Fruit fly (Drosophila melanogaster): ENCODE results near the gene shf.
A peak's percentile ranks its signal among the peaks of the same experiment; 100 is the strongest.

The shf gene

DNA sequence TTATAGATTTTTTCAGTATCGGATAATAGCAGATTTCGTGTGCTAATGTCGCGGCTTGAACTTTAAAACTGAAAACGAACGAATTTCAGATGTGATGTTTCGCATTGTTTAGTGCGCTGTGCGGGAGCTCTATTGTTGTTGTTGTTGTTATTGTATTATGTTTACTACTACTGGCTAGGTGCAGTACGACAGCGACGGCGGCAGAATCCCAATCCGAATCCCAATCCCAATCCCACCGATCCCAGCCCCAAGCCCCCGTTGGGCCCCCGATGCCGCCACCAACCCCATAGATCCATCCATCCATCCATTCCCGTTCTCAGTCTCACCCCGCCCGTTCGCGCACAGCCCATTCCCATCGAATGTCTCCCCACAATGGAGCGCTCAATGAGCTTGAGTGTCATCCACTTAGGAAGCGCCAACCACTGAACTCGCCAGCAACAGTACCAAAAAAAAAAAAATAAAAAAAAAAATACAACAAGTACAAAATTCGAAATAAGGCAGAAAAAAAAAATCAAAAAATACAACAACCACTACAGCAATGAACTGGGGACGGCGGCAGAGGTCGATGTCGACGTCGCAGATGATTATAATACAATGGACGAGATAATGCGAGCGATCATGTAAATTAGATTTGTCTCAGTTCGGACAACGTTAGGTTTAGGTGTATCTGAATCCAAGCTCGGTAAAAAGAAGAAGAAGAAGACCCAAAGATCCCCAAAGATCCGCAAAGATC, 39.4 kb downstream of the shf start, which contains the start of gene CG3168:
CG3168 (minus strand) TSS at position 51 of the 733 bp plus-strand sequence.
- TF ChIP-seq toe (GFP tag; optimal IDR thresholded peaks at IDR 0.05): no peak
- TF ChIP-seq Hr96 (GFP tag; optimal IDR thresholded peaks at IDR 0.05): no peak
- no peak for TF ChIP-seq bab1 (GFP tag; optimal IDR thresholded peaks at IDR 0.05)
- no peak for TF ChIP-seq tj (GFP tag; optimal IDR thresholded peaks at IDR 0.05)
- TF ChIP-seq cnc (optimal IDR thresholded peaks at IDR 0.05): no peak
- TF ChIP-seq CG14711 (tag; optimal IDR thresholded peaks at IDR 0.05): no peak
- no peak for TF ChIP-seq Crg-1 (GFP tag; optimal IDR thresholded peaks at IDR 0.05)
- TF ChIP-seq cic (GFP tag; optimal IDR thresholded peaks at IDR 0.05): no peak
- TF ChIP-seq CG7045 (GFP tag; optimal IDR thresholded peaks at IDR 0.05): no peak

DNA sequence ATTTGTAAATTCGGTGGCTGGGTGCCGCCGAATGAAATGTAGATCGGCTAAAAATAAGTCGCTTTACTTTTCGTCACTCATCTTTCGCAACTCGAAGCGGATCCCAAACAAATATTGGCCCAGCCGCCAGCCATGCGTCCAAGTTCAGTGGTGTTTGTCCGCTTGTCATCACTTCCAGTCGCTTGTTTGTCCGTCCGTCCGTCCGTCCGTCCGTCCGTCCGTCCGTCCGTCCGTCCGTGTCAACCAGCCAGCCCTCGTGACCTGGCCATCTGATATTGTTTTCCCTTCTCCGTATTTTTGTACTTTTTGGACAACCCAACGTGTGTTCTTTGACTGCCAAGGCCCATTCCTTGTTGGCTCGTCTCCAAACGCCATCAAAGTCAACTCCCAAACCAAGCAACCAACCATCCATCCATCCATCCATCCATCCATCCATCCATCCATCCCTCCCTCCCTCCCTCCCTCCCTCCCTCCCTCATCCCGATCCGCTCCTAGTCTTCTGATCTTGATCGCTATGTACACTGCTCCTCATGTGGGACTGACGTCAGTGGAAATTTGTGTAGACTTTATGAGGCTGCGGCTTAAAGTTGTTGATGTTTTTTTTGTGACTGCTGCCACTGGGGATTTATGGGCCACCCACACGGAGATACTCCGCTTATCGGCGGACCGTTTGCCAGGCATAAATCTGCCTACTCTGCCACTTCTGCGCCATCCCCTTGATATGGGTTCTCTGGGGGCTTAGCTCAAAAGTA, 46.0 kb downstream of the shf start:
- TF ChIP-seq CG14711 (tag; optimal IDR thresholded peaks at IDR 0.05): no peak
- TF ChIP-seq Mnt (GFP tag; optimal IDR thresholded peaks at IDR 0.05): no peak

DNA sequence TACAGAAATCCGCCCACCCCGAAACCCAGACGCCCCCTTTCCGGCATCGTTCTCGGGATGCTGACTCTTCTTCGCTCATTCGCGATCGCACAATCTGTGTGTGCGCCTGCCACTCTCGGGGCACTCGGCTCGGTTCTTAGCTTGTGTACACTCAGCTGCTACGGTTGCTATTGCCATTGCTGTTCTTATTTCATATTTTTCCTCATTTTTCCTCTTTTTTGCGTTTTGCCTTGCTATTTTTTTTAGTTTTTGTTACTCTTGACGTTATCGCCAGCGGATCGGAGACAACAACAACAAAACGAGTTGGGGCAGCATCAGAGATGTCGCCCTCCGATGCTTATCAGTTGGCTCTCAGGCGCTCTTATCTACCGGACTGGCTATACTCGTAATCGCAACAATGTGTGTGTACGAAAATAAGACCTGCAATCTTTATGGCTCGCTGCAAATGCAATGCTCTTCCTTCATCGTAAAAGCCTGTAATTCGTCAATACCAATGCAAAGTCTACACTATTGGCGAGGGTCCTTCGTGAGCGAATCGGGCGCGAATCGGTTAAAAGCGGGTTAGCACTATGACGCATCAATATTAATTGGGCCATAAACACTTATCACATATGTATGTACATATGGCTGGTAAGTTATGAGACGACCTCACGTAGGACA, 48.7 kb downstream of the shf start:
- TF ChIP-seq Clk (GFP tag; optimal IDR thresholded peaks at IDR 0.05) (no peak), bab1 (GFP tag; optimal IDR thresholded peaks at IDR 0.05) (no peak), kay (GFP tag; ENCODE audit: borderline replicate concordance) (peak; percentile 26), Crg-1 (GFP tag; optimal IDR thresholded peaks at IDR 0.05) (no peak)

- TF ChIP-seq CG33017 (tag; optimal IDR thresholded peaks at IDR 0.05) (no peak), kay (GFP tag; ENCODE audit: borderline replicate concordance) (peak; percentile 0)
Observed at dm6 chrX:6728597-6729158, 50.8 kb downstream of the shf start.

DNA sequence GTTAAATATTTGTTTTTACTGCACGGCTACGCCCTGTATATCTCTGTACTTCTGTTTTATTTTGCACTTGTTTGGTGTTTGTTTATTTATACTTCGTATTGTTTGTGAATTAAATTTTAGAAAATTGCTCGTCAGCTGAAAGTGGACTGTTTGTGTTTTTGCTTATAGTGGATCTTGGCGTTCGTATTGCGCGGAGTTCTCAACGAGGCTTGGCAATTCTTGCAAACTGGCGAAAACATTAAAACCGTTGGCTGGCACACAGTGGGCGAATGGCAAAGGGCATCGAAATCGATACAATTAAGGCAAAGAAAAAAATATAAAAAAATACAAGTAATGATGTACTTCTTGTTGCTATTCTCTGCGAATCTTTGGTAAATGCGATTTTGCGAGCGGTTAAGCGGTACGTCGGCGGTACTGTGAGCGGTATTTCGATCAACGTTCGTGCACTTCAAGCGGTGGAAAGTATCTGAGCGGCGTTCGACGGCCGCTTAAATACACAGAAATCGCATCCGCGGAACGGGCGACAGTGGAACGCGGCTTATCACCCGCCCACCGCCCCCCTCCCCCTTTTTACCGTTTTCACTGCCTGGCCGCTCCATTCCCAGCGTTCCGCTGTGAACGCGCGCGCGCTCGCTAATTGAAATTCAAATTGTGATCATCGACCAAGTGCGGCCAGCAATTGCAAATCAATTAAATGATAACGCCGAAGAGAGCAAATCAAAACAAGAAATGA, 52.5 kb downstream of the shf start:
- TF ChIP-seq CG33017 (tag; optimal IDR thresholded peaks at IDR 0.05) (no peak), CG5204 (GFP tag; optimal IDR thresholded peaks at IDR 0.05) (no peak), cic (GFP tag; optimal IDR thresholded peaks at IDR 0.05) (no peak), Clk (GFP tag; optimal IDR thresholded peaks at IDR 0.05) (no peak), CG12768 (GFP tag; optimal IDR thresholded peaks at IDR 0.05) (no peak), Hr96 (GFP tag; optimal IDR thresholded peaks at IDR 0.05) (no peak), pad (GFP tag; optimal IDR thresholded peaks at IDR 0.05) (no peak), CG7101 (tag; optimal IDR thresholded peaks at IDR 0.05) (no peak), CG7045 (GFP tag; optimal IDR thresholded peaks at IDR 0.05) (no peak), toe (GFP tag; optimal IDR thresholded peaks at IDR 0.05) (no peak), CG14711 (tag; optimal IDR thresholded peaks at IDR 0.05) (no peak), cnc (optimal IDR thresholded peaks at IDR 0.05) (no peak), tj (GFP tag; optimal IDR thresholded peaks at IDR 0.05) (peak; percentile 90), kay (GFP tag; ENCODE audit: borderline replicate concordance) (no peak), CG11617 (GFP tag; optimal IDR thresholded peaks at IDR 0.05) (no peak), ovo (GFP tag; optimal IDR thresholded peaks at IDR 0.05) (peak; percentile 71), Mnt (GFP tag; optimal IDR thresholded peaks at IDR 0.05) (no peak), bab1 (GFP tag; optimal IDR thresholded peaks at IDR 0.05) (peak; percentile 50)

DNA sequence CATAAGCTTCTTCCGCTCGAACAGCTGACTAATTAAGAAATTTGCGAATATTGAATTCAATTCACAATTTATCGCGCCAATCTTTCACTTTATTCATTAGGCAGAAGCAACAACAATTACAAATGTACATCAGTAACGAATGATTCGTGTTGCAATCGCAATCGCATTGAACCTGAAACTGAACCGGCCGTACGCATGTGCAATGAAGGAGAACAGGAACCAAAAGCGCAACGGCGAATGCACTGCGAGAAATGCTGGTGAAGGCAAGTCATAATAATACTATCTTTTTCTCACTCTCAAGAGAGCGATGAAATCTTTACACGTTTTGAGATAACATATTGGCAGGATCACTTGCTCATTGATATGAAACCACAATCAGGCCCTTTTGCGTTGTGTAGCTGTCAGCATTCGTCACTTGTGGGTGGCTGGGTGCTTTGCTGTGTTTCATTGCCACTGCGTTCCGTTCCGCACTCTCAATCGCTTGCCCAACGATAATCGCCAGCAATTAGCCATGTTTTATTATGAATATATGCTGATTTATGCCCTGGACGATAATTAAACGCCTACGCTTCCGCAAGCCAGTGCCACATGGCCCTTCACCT, 54.5 kb downstream of the shf start:
- TF ChIP-seq CG5204 (GFP tag; optimal IDR thresholded peaks at IDR 0.05): no peak
- TF ChIP-seq CG14711 (tag; optimal IDR thresholded peaks at IDR 0.05): no peak
- no peak for TF ChIP-seq CG33017 (tag; optimal IDR thresholded peaks at IDR 0.05)
- TF ChIP-seq Mnt (GFP tag; optimal IDR thresholded peaks at IDR 0.05): no peak
- no peak for TF ChIP-seq kay (GFP tag; ENCODE audit: borderline replicate concordance)
- no peak for TF ChIP-seq pad (GFP tag; optimal IDR thresholded peaks at IDR 0.05)
- no peak for TF ChIP-seq bab1 (GFP tag; optimal IDR thresholded peaks at IDR 0.05)
- TF ChIP-seq CG7101 (tag; optimal IDR thresholded peaks at IDR 0.05): no peak
- no peak for TF ChIP-seq cnc (optimal IDR thresholded peaks at IDR 0.05)
- no peak for TF ChIP-seq CG1620 (GFP tag; optimal IDR thresholded peaks at IDR 0.05)
